Worm (Caenorhabditis elegans) whole organism, L2 larva: Measurements from ENCODE around the gene tag-267.

Source experiments
- alr-1 ChIP-seq: fragments of 150-350 bp; optimal IDR thresholded peaks from 2 replicates; lab custom pipeline; 2014; ENCODE audit warnings: missing biosample characterization, missing genetic modification characterization
- aly-2 ChIP-seq: fragments of 150-350 bp; optimal IDR thresholded peaks from 2 replicates; lab custom pipeline; 2014; ENCODE audit warnings: missing biosample characterization, missing genetic modification characterization
- ama-1 ChIP-seq: fragments of 150-350 bp; optimal IDR thresholded peaks from 2 replicates; lab custom pipeline; 2018; ENCODE audit warnings: inconsistent platforms
- blmp-1 ChIP-seq: sonication (generic microtip); optimal IDR thresholded peaks from 2 replicates; lab custom pipeline; 2017; ENCODE audit warnings: missing genetic modification characterization, mild to moderate bottlenecking, missing compliant biosample characterization, antibody characterized with exemption, moderate library complexity; ENCODE audit not compliant: insufficient read depth
- elt-1 ChIP-seq: fragments of 150-350 bp; optimal IDR thresholded peaks from 2 replicates; lab custom pipeline; 2014; ENCODE audit warnings: missing biosample characterization, missing genetic modification characterization
- fos-1 ChIP-seq: fragments of 150-350 bp; optimal IDR thresholded peaks from 2 replicates; lab custom pipeline; 2014; ENCODE audit warnings: missing biosample characterization, missing genetic modification characterization
- lin-13 ChIP-seq: fragments of 150-350 bp; optimal IDR thresholded peaks from 2 replicates; lab custom pipeline; 2014; ENCODE audit warnings: missing biosample characterization, missing genetic modification reagents, missing genetic modification characterization
- lsy-2 ChIP-seq, 2 experiments: fragments of 150-350 bp in 1 of 2; sonication (generic microtip) in 1 of 2; optimal IDR thresholded peaks; 2 replicates each; lab custom pipeline; 2014 to 2017; ENCODE audit warnings: missing biosample characterization in 2 of 2, missing genetic modification characterization in 2 of 2
- nhr-11 ChIP-seq: fragments of 150-350 bp; optimal IDR thresholded peaks from 2 replicates; lab custom pipeline; 2014; ENCODE audit warnings: missing biosample characterization, missing genetic modification characterization
- skn-1 ChIP-seq: sonication (generic microtip); optimal IDR thresholded peaks from 2 replicates; lab custom pipeline; 2017; ENCODE audit warnings: missing biosample characterization, missing genetic modification characterization
- sma-3 ChIP-seq: sonication (generic microtip); optimal IDR thresholded peaks from 2 replicates; lab custom pipeline; 2016; ENCODE audit warnings: missing genetic modification reagents, missing genetic modification characterization, missing compliant biosample characterization
- snpc-4 ChIP-seq: fragments of 150-350 bp; optimal IDR thresholded peaks from 2 replicates; lab custom pipeline; 2014; ENCODE audit warnings: missing biosample characterization, missing genetic modification characterization
- ztf-11 ChIP-seq: sonication (generic microtip); optimal IDR thresholded peaks from 2 replicates; lab custom pipeline; 2017; ENCODE audit warnings: missing biosample characterization, missing genetic modification characterization
- ztf-4 ChIP-seq: fragments of 150-350 bp; optimal IDR thresholded peaks from 2 replicates; lab custom pipeline; 2014; ENCODE audit warnings: missing biosample characterization, missing genetic modification characterization

- TF ChIP-seq aly-2 (tag; lab: Kevin White, UChicago): no peak
- no peak for TF ChIP-seq skn-1 (tag; lab: Kevin White, UChicago)
- no peak for TF ChIP-seq lin-13 (GFP tag; lab: Kevin White, UChicago)
- TF ChIP-seq sma-3: no peak
- TF ChIP-seq ztf-11 (tag; lab: Kevin White, UChicago): no peak
- no peak for TF ChIP-seq ama-1 (lab: Kevin White, UChicago)
- TF ChIP-seq lsy-2 (tag; optimal IDR thresholded peaks at IDR 0.05; lab: Kevin White, UChicago): peak; percentile 17 to 74
- TF ChIP-seq fos-1 (tag; lab: Kevin White, UChicago): peak; percentile 11
- peak; percentile 41 for TF ChIP-seq ztf-4 (tag; lab: Kevin White, UChicago)
- no peak for TF ChIP-seq blmp-1
- TF ChIP-seq nhr-11: no peak
- TF ChIP-seq snpc-4: peak; percentile 29
- peak; percentile 27 for TF ChIP-seq alr-1 (tag; lab: Kevin White, UChicago)
- no peak for TF ChIP-seq elt-1
Measured at ce11 chrIII:668303-668893, 27.8 kb downstream of the tag-267 start, which contains the start of gene W02B3.3.
